Fruit fly (Drosophila melanogaster): ENCODE measurements around the gene Brd8.
A peak's percentile ranks its signal among the peaks of the same experiment; 100 is the strongest.

The Brd8 gene

dm6 chr3R:29251418-29251817 lies 28.1 kb downstream of the Brd8 start (continued):
- TF ChIP-seq run (tag; optimal IDR thresholded peaks at IDR 0.05): no peak
- no peak for TF ChIP-seq dimm (GFP tag; IDR thresholded peaks at IDR 0.05)
- no peak for TF ChIP-seq CG7928 (GFP tag; optimal IDR thresholded peaks at IDR 0.05)
- no peak for TF ChIP-seq en (GFP tag; optimal IDR thresholded peaks at IDR 0.05)
- TF ChIP-seq pnt (GFP tag; optimal IDR thresholded peaks at IDR 0.05): no peak
- no peak for TF ChIP-seq CG4282 (GFP tag; optimal IDR thresholded peaks at IDR 0.05)
- peak in 1 of 2 experiments; percentile 5 for TF ChIP-seq insv (GFP tag; optimal IDR thresholded peaks at IDR 0.05)
- no peak for TF ChIP-seq Sox100B (GFP tag; optimal IDR thresholded peaks at IDR 0.05)
- no peak for TF ChIP-seq tup (GFP tag; optimal IDR thresholded peaks at IDR 0.05)
- TF ChIP-seq tgo (GFP tag; IDR thresholded peaks at IDR 0.05): no peak
- no peak for TF ChIP-seq CrebB (tag; optimal IDR thresholded peaks at IDR 0.05)
- TF ChIP-seq CG17829 (tag; optimal IDR thresholded peaks at IDR 0.05): peak; percentile 61
- TF ChIP-seq NFAT (GFP tag; IDR thresholded peaks at IDR 0.05): no peak; the same call in 1 of the 2 replicates
- peak; percentile 11 for TF ChIP-seq lbe (GFP tag; optimal IDR thresholded peaks at IDR 0.05)
- TF ChIP-seq CG10431 (GFP tag; optimal IDR thresholded peaks at IDR 0.05): no peak
- no peak for TF ChIP-seq maf-S (GFP tag; optimal IDR thresholded peaks at IDR 0.05)
- no peak for TF ChIP-seq slp2 (GFP tag; optimal IDR thresholded peaks at IDR 0.05)
- TF ChIP-seq Ets97D (GFP tag; optimal IDR thresholded peaks at IDR 0.05): peak; percentile 26
- no peak for TF ChIP-seq Fer3 (tag; optimal IDR thresholded peaks at IDR 0.05)
- no peak for TF ChIP-seq CG10654 (GFP tag; optimal IDR thresholded peaks at IDR 0.05)
- TF ChIP-seq CG8478 (optimal IDR thresholded peaks at IDR 0.05): no peak
- TF ChIP-seq exex (tag; optimal IDR thresholded peaks at IDR 0.05): no peak
- peak; percentile 4 for TF ChIP-seq CG15601 (tag; optimal IDR thresholded peaks at IDR 0.05)
- TF ChIP-seq Dbx (GFP tag; IDR thresholded peaks at IDR 0.05): no peak
- TF ChIP-seq ERR (GFP tag; optimal IDR thresholded peaks at IDR 0.05): no peak
- TF ChIP-seq CG17802 (tag; optimal IDR thresholded peaks at IDR 0.05): no peak
- no peak for TF ChIP-seq CHES-1-like (GFP tag; optimal IDR thresholded peaks at IDR 0.05)
- no peak for TF ChIP-seq eve (GFP tag; optimal IDR thresholded peaks at IDR 0.05)
- no peak for TF ChIP-seq repo (GFP tag; optimal IDR thresholded peaks at IDR 0.05)
- no peak for TF ChIP-seq CG12236 (GFP tag; optimal IDR thresholded peaks at IDR 0.05)
- no peak for TF ChIP-seq Hey (tag; optimal IDR thresholded peaks at IDR 0.05)
- no peak for TF ChIP-seq p53 (GFP tag; optimal IDR thresholded peaks at IDR 0.05)
- TF ChIP-seq Kr (GFP tag; optimal IDR thresholded peaks at IDR 0.05): no peak
- no peak for TF ChIP-seq CG18011 (GFP tag; optimal IDR thresholded peaks at IDR 0.05)
- TF ChIP-seq salm (tag; optimal IDR thresholded peaks at IDR 0.05): no peak
- TF ChIP-seq dati (GFP tag; IDR thresholded peaks at IDR 0.05): no peak
- TF ChIP-seq D19B (GFP tag; optimal IDR thresholded peaks at IDR 0.05): no peak
- TF ChIP-seq CG7786 (GFP tag; optimal IDR thresholded peaks at IDR 0.05): no peak
- TF ChIP-seq Spps (tag; optimal IDR thresholded peaks at IDR 0.05): no peak
- TF ChIP-seq esg (GFP tag; conservative IDR thresholded peaks at IDR 0.05): no peak
- no peak for TF ChIP-seq ro (GFP tag; IDR thresholded peaks at IDR 0.05)
- TF ChIP-seq tin (GFP tag; optimal IDR thresholded peaks at IDR 0.05): peak; percentile 27
- peak; percentile 80 for TF ChIP-seq CG42726 (GFP tag; IDR thresholded peaks at IDR 0.05; ENCODE audit: partially characterized antibody)
- peak; percentile 33 for TF ChIP-seq pzg (GFP tag; optimal IDR thresholded peaks at IDR 0.05)
- TF ChIP-seq Dip3 (GFP tag; optimal IDR thresholded peaks at IDR 0.05): no peak
- no peak for TF ChIP-seq Oli (tag; optimal IDR thresholded peaks at IDR 0.05)
- peak; percentile 15 for TF ChIP-seq Lhr (GFP tag; optimal IDR thresholded peaks at IDR 0.05)
- no peak for TF ChIP-seq bab2 (GFP tag; optimal IDR thresholded peaks at IDR 0.05)
- no peak for TF ChIP-seq CG4424 (GFP tag; optimal IDR thresholded peaks at IDR 0.05)
- TF ChIP-seq gce (GFP tag; IDR thresholded peaks at IDR 0.05): no peak
- peak; percentile 7 for TF ChIP-seq CG7987 (GFP tag; optimal IDR thresholded peaks at IDR 0.05)
- TF ChIP-seq CG10462 (GFP tag; optimal IDR thresholded peaks at IDR 0.05): no peak
- TF ChIP-seq CG7839 (tag; optimal IDR thresholded peaks at IDR 0.05): peak; percentile 24
